Worm (Caenorhabditis elegans): ENCODE data around the gene clec-4.

DNA sequence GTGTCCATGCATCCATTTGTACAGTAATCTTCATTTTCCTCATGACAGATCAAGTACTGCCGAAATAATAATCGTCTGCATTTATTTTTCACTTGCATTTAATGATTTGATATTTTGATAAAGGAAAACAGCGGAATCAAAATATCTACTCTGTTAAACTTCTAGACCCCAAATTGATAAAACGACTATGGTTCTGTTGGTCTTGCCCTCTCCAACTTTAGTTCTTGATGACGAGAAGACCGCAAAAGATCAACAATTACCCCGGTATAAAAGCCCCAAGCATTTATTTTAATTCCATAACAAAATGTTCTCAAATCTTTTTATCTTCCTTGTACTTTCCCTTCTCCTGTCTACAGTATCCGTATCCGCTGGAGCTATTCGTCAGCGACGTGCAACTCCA, 27.7 kb upstream of the clec-4 start, which contains the start of gene Y38E10A.9:
- TF ChIP-seq Y55F3AM.14 (GFP tag; optimal IDR thresholded peaks at IDR 0.05): no peak
- no peak for TF ChIP-seq C34F6.9 (tag; optimal IDR thresholded peaks at IDR 0.05)
- TF ChIP-seq elt-1 (tag; optimal IDR thresholded peaks at IDR 0.05): no peak
- TF ChIP-seq egl-27 (tag; optimal IDR thresholded peaks at IDR 0.05): no peak
- no peak for TF ChIP-seq ama-1 (optimal IDR thresholded peaks at IDR 0.05)
- TF ChIP-seq unc-62 (GFP tag; optimal IDR thresholded peaks at IDR 0.05): no peak
- no peak for TF ChIP-seq mab-5 (tag; optimal IDR thresholded peaks at IDR 0.05)
- TF ChIP-seq ztf-11 (tag; optimal IDR thresholded peaks at IDR 0.05): no peak
- no peak for TF ChIP-seq elt-3 (tag; optimal IDR thresholded peaks at IDR 0.05)

All from whole organism, L2 larva.